Fruit fly (Drosophila melanogaster) whole organism: Measurements from ENCODE around the gene Prdm13.

Experiments used
- Dll ChIP-seq: fragments of >200 bp; optimal IDR thresholded peaks from 2 replicates; lab custom pipeline; 2017
- EcR ChIP-seq, 2 experiments: fragments of >200 bp; optimal IDR thresholded peaks; 2 replicates each; lab custom pipeline; 2017; ENCODE audit warnings: missing biosample characterization in 2 of 2, missing genetic modification characterization in 2 of 2, missing genetic modification reagents in 2 of 2

- TF ChIP-seq Dll (no peak), EcR (GFP tag; optimal IDR thresholded peaks at IDR 0.05; lab: Kevin White, UChicago) (no peak)
Observed at dm6 chr3L:6144769-6145220, 18.1 kb upstream of the Prdm13 start, which contains the start of gene Lcp65Ac.
